Fruit fly (Drosophila melanogaster) whole organism, prepupa: ENCODE measurements around the gene Bicra.

ENCODE experiments used
- Blimp-1 ChIP-seq: fragments of 200-800 bp; sonication (Bioruptor generic); optimal IDR thresholded peaks from 3 replicates; lab custom pipeline; 2017; ENCODE audit warnings: missing biosample characterization, missing genetic modification characterization, mild to moderate bottlenecking, moderate library complexity, missing genetic modification reagents
- CG10631 ChIP-seq: fragments of 200-800 bp; sonication (Bioruptor generic); optimal IDR thresholded peaks from 2 replicates; lab custom pipeline; 2016; ENCODE audit warnings: missing biosample characterization, missing genetic modification characterization
- CG10669 ChIP-seq: fragments of 200-800 bp; sonication (Bioruptor generic); optimal IDR thresholded peaks from 3 replicates; lab custom pipeline; 2018; ENCODE audit warnings: missing biosample characterization, mild to moderate bottlenecking, missing genetic modification characterization, moderate library complexity
- CG11294 ChIP-seq: fragments of 200-800 bp; sonication (Bioruptor generic); IDR thresholded peaks from 2 replicates; pipeline ENCODE4 v1.3.6; 2022; ENCODE audit warnings: missing biosample characterization, missing genetic modification characterization
- CG11762 ChIP-seq: fragments of 200-800 bp; sonication (Bioruptor generic); optimal IDR thresholded peaks from 3 replicates; lab custom pipeline; 2016; ENCODE audit warnings: missing biosample characterization, missing genetic modification characterization; ENCODE audit not compliant: insufficient read depth
- CG11902 ChIP-seq: fragments of 200-800 bp; sonication (Bioruptor generic); optimal IDR thresholded peaks from 3 replicates; lab custom pipeline; 2016; ENCODE audit warnings: missing biosample characterization, missing genetic modification characterization
- CG15336 ChIP-seq: fragments of 200-800 bp; sonication (Bioruptor generic); IDR thresholded peaks from 2 replicates; pipeline ENCODE4 v1.3.6; 2022; ENCODE audit warnings: missing biosample characterization, missing genetic modification characterization
- CG3032 ChIP-seq: fragments of 200-800 bp; optimal IDR thresholded peaks from 2 replicates; lab custom pipeline; 2019; ENCODE audit warnings: missing biosample characterization, mild to moderate bottlenecking, missing genetic modification characterization, moderate library complexity
- CG31627 ChIP-seq: fragments of 200-800 bp; sonication (Bioruptor generic); optimal IDR thresholded peaks from 3 replicates; lab custom pipeline; 2016; ENCODE audit warnings: missing biosample characterization, missing genetic modification characterization
- CG3919 ChIP-seq: fragments of 200-800 bp; sonication (Bioruptor generic); optimal IDR thresholded peaks from 3 replicates; lab custom pipeline; 2016; ENCODE audit warnings: missing biosample characterization, missing genetic modification characterization
- CG4318 ChIP-seq: fragments of 200-800 bp; sonication (Bioruptor generic); optimal IDR thresholded peaks from 3 replicates; lab custom pipeline; 2017; ENCODE audit warnings: missing biosample characterization, mild to moderate bottlenecking, missing genetic modification characterization
- CG6163 ChIP-seq: fragments of 200-800 bp; sonication (Bioruptor generic); IDR thresholded peaks from 3 replicates; pipeline ENCODE4 v1.3.6; 2022; ENCODE audit warnings: missing biosample characterization, missing genetic modification characterization
- CG6276 ChIP-seq: fragments of 200-800 bp; sonication (Bioruptor generic); optimal IDR thresholded peaks from 2 replicates; lab custom pipeline; 2017; ENCODE audit warnings: missing biosample characterization, mild to moderate bottlenecking, missing genetic modification characterization
- CG6792 ChIP-seq: fragments of 200-800 bp; sonication (Bioruptor generic); optimal IDR thresholded peaks from 3 replicates; lab custom pipeline; 2016; ENCODE audit warnings: missing biosample characterization, missing genetic modification characterization
- CG6854 ChIP-seq: fragments of 200-800 bp; sonication (Bioruptor generic); optimal IDR thresholded peaks from 2 replicates; lab custom pipeline; 2017; ENCODE audit warnings: missing biosample characterization, mild to moderate bottlenecking, missing genetic modification characterization
- CG7368 ChIP-seq: fragments of 200-800 bp; sonication (Bioruptor generic); optimal IDR thresholded peaks from 3 replicates; lab custom pipeline; 2016; ENCODE audit warnings: missing biosample characterization, missing genetic modification characterization
- CG8119 ChIP-seq: fragments of 200-800 bp; sonication (Bioruptor generic); IDR thresholded peaks from 3 replicates; pipeline ENCODE4 v1.3.6; 2022; ENCODE audit warnings: missing biosample characterization, missing genetic modification characterization
- CG8319 ChIP-seq: fragments of 200-800 bp; sonication (Bioruptor generic); optimal IDR thresholded peaks from 3 replicates; lab custom pipeline; 2016; ENCODE audit warnings: missing biosample characterization, missing genetic modification characterization
- CG8632 ChIP-seq: fragments of 200-800 bp; sonication (Bioruptor generic); optimal IDR thresholded peaks from 3 replicates; lab custom pipeline; 2016; ENCODE audit warnings: missing biosample characterization, missing genetic modification characterization
- Eip75B ChIP-seq: fragments of 200-800 bp; sonication (Bioruptor generic); optimal IDR thresholded peaks from 3 replicates; lab custom pipeline; 2016; ENCODE audit warnings: missing biosample characterization, missing genetic modification characterization
- Eip78C ChIP-seq: fragments of 200-800 bp; sonication (Bioruptor generic); peaks from one replicate; lab custom pipeline; 2016; ENCODE audit warnings: missing biosample characterization, missing genetic modification characterization
- Eip93F ChIP-seq: fragments of 200-800 bp; sonication (Bioruptor generic); optimal IDR thresholded peaks from 2 replicates; lab custom pipeline; 2016; ENCODE audit warnings: missing biosample characterization, mild to moderate bottlenecking, missing genetic modification characterization
- Ets21C ChIP-seq: fragments of 200-800 bp; sonication (Bioruptor generic); optimal IDR thresholded peaks from 3 replicates; lab custom pipeline; 2016; ENCODE audit warnings: missing biosample characterization, missing genetic modification characterization
- Ets96B ChIP-seq: fragments of 200-800 bp; optimal IDR thresholded peaks from 2 replicates; lab custom pipeline; 2019; ENCODE audit warnings: missing biosample characterization, mild to moderate bottlenecking, missing genetic modification characterization, moderate library complexity
- Hr38 ChIP-seq: sonication (Bioruptor generic); optimal IDR thresholded peaks from 2 replicates; lab custom pipeline; 2016; ENCODE audit warnings: missing biosample characterization, missing genetic modification characterization
- Hr4 ChIP-seq: fragments of 200-800 bp; sonication (Bioruptor generic); optimal IDR thresholded peaks from 3 replicates; lab custom pipeline; 2016; ENCODE audit warnings: missing biosample characterization, missing genetic modification characterization
- OdsH ChIP-seq: fragments of 200-800 bp; sonication (Bioruptor generic); optimal IDR thresholded peaks from 3 replicates; lab custom pipeline; 2016; ENCODE audit warnings: missing biosample characterization, missing genetic modification characterization
- Smox ChIP-seq: fragments of 200-800 bp; sonication (Bioruptor generic); optimal IDR thresholded peaks from 3 replicates; lab custom pipeline; 2016; ENCODE audit warnings: missing biosample characterization, missing genetic modification characterization
- Sox102F ChIP-seq: fragments of 200-800 bp; sonication (Bioruptor generic); optimal IDR thresholded peaks from 2 replicates; lab custom pipeline; 2016; ENCODE audit warnings: missing biosample characterization, mild to moderate bottlenecking, missing genetic modification characterization
- Sox14 ChIP-seq: fragments of 200-800 bp; sonication (Bioruptor generic); optimal IDR thresholded peaks from 3 replicates; lab custom pipeline; 2016; ENCODE audit warnings: missing biosample characterization, missing genetic modification characterization
- Sox15 ChIP-seq: fragments of 200-800 bp; sonication (Bioruptor generic); optimal IDR thresholded peaks from 3 replicates; lab custom pipeline; 2016; ENCODE audit warnings: missing biosample characterization, missing genetic modification characterization
- achi ChIP-seq: fragments of 200-800 bp; sonication (Bioruptor generic); optimal IDR thresholded peaks from 3 replicates; lab custom pipeline; 2016; ENCODE audit warnings: missing biosample characterization, missing genetic modification characterization
- dac ChIP-seq: fragments of 200-800 bp; sonication (Bioruptor generic); optimal IDR thresholded peaks from 2 replicates; lab custom pipeline; 2017; ENCODE audit warnings: missing biosample characterization, mild to moderate bottlenecking, missing genetic modification characterization
- dsx ChIP-seq: fragments of 200-800 bp; optimal IDR thresholded peaks from 3 replicates; lab custom pipeline; 2019; ENCODE audit warnings: missing biosample characterization, mild to moderate bottlenecking, missing genetic modification characterization, moderate library complexity; ENCODE audit not compliant: poor library complexity, severe bottlenecking
- eg ChIP-seq: fragments of 200-800 bp; sonication (Bioruptor generic); IDR thresholded peaks from 3 replicates; pipeline ENCODE4 v1.3.6; 2022; ENCODE audit warnings: missing biosample characterization, missing genetic modification characterization
- esn ChIP-seq: fragments of 200-800 bp; sonication (Bioruptor generic); optimal IDR thresholded peaks from 2 replicates; lab custom pipeline; 2016; ENCODE audit warnings: missing biosample characterization, mild to moderate bottlenecking, missing genetic modification characterization, moderate library complexity
- fd59A ChIP-seq: fragments of 200-800 bp; sonication (Bioruptor generic); optimal IDR thresholded peaks from 2 replicates; lab custom pipeline; 2017; ENCODE audit warnings: missing biosample characterization, mild to moderate bottlenecking, missing genetic modification characterization, missing genetic modification reagents
- fd85E ChIP-seq: fragments of 200-800 bp; sonication (Bioruptor generic); optimal IDR thresholded peaks from 3 replicates; lab custom pipeline; 2016; ENCODE audit warnings: missing biosample characterization, missing genetic modification characterization
- lz ChIP-seq: fragments of 200-800 bp; sonication (Bioruptor generic); optimal IDR thresholded peaks from 3 replicates; lab custom pipeline; 2016; ENCODE audit warnings: missing biosample characterization, missing genetic modification characterization
- net ChIP-seq: fragments of 200-800 bp; sonication (Bioruptor generic); optimal IDR thresholded peaks from 3 replicates; lab custom pipeline; 2016; ENCODE audit warnings: missing biosample characterization, missing genetic modification characterization
- pdm3 ChIP-seq: fragments of 200-800 bp; sonication (Bioruptor generic); optimal IDR thresholded peaks from 3 replicates; lab custom pipeline; 2016; ENCODE audit warnings: missing biosample characterization, missing genetic modification characterization
- salr ChIP-seq, 2 experiments: fragments of 200-800 bp; sonication (Bioruptor generic); optimal IDR thresholded peaks; 3 replicates each; lab custom pipeline; 2016 to 2018; ENCODE audit warnings: missing biosample characterization in 2 of 2, missing genetic modification characterization in 2 of 2, mild to moderate bottlenecking in 1 of 2
- spab ChIP-seq: fragments of 200-800 bp; sonication (Bioruptor generic); optimal IDR thresholded peaks from 2 replicates; lab custom pipeline; 2017; ENCODE audit warnings: missing biosample characterization, mild to moderate bottlenecking, missing genetic modification characterization, missing genetic modification reagents
- svp ChIP-seq: fragments of 200-800 bp; sonication (Bioruptor generic); peaks from one replicate; lab custom pipeline; 2016; ENCODE audit warnings: missing biosample characterization, missing genetic modification characterization
- topi ChIP-seq: fragments of 200-800 bp; sonication (Bioruptor generic); optimal IDR thresholded peaks from 3 replicates; lab custom pipeline; 2016; ENCODE audit warnings: missing biosample characterization, missing genetic modification characterization
- vri ChIP-seq: fragments of 200-800 bp; sonication (Bioruptor generic); optimal IDR thresholded peaks from 3 replicates; lab custom pipeline; 2016; ENCODE audit warnings: missing biosample characterization, mild to moderate bottlenecking, missing genetic modification characterization

Gene Bicra

DNA sequence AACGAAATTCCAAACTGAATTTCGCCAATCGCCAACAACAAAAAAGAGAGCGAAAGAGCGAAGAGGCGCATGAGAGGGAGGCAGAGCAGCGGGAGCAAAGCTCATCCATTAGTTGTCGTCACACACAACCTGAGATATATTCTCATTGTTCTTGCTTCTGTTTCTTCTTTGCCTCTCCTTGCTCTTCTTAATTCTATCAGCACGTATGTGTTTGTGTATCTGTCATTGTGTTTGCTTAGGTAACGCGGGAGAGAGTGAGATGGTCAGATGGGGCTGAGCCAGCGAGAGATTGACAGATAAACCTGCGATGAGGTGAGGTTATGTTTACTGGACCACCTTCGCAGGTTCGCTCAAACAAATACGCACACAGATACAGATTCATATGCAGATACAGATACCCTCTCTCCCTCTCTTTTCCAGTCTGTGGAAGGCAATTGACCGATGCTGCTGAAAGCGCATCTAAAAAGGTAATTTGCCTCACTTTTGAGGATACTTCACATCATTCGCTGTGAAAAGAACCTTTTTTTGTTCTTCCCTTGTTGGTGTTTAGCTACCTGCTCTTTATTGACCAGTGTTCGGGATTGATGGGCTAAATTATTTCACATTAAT, 11.3 kb downstream of the Bicra start (continued):
- no peak for TF ChIP-seq dac (GFP tag; lab: Kevin White, UChicago)
- TF ChIP-seq CG6854 (GFP tag; lab: Kevin White, UChicago) = peak; percentile 68
- TF ChIP-seq Ets96B = no peak
- TF ChIP-seq CG8119 (GFP tag; lab: Robert Waterston, UW) = 0 out of 3 replicates have a peak, but pooled peaks have one; percentile 27
- TF ChIP-seq CG10669 (GFP tag; lab: Kevin White, UChicago) = peak; percentile 19
- peak; percentile 56 for TF ChIP-seq Sox14 (GFP tag; lab: Kevin White, UChicago)
- TF ChIP-seq pdm3 (GFP tag; lab: Kevin White, UChicago) = no peak
- TF ChIP-seq Hr4 = no peak
- no peak for TF ChIP-seq achi

DNA sequence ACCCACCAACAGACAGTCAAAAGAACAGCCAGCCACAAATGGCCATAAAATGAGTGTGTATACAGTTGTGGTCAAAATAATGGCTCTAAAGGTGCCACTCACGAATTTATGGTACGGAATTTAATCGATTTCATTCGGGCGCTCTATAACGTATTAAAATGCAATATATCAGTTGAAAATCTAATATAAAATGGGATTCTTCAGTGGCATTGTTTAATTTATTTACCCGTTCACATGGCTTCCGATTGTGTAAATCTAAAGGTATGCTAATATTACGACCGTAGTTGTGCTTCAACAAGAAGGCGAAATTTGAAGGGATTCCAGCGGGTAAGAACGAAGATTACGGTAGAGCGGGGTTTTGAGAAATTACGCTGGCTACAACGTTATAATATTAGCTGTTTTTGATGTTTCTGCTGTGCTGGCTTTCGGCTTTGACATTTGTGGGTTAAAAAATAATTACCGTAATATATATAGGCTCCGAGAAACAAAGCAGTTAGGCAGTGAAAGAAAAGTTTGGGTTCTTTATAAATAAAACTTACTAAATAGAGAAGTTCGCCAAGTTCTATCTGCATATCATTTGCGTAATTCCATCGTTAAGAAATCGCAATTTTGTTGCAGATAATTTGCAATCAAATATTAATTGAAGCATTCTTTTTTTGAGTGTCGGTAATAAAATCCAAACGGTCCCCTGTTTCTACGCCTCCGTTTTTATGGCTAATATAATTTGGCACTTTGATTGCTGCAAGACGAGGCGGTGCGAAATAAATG, 13.0 kb downstream of the Bicra start:
- TF ChIP-seq CG3919 (GFP tag; lab: Kevin White, UChicago) (peak; percentile 7), topi (GFP tag; lab: Kevin White, UChicago) (peak; percentile 50), CG11902 (GFP tag; lab: Kevin White, UChicago) (no peak), OdsH (GFP tag; lab: Kevin White, UChicago) (no peak), Blimp-1 (GFP tag; lab: Kevin White, UChicago) (no peak), Hr4 (peak; percentile 9), achi (no peak), dac (GFP tag; lab: Kevin White, UChicago) (no peak), CG6163 (GFP tag; lab: Robert Waterston, UW) (no peak), net (GFP tag; lab: Kevin White, UChicago) (no peak), CG6276 (GFP tag; lab: Kevin White, UChicago) (peak; percentile 8), esn (peak; percentile 65), CG8632 (GFP tag; lab: Kevin White, UChicago) (peak; percentile 9), Hr38 (no peak), CG6854 (GFP tag; lab: Kevin White, UChicago) (peak; percentile 41), Ets96B (peak; percentile 32), spab (GFP tag; lab: Kevin White, UChicago) (peak; percentile 25), Eip93F (GFP tag; lab: Kevin White, UChicago) (no peak), CG8319 (GFP tag; lab: Kevin White, UChicago) (no peak), eg (GFP tag; lab: Robert Waterston, UW) (peak; percentile 29; the same call in 1 of the 3 replicates), Eip78C (GFP tag; lab: Kevin White, UChicago) (peak; percentile 80), vri (GFP tag; lab: Kevin White, UChicago) (peak; percentile 84), CG7368 (GFP tag; lab: Kevin White, UChicago) (no peak), fd85E (GFP tag; lab: Kevin White, UChicago) (no peak), CG10669 (GFP tag; lab: Kevin White, UChicago) (peak; percentile 15), CG15336 (GFP tag; lab: Robert Waterston, UW) (0 out of 2 replicates have a peak, but pooled peaks have one; percentile 18), CG11294 (no peak), pdm3 (GFP tag; lab: Kevin White, UChicago) (no peak), salr (GFP tag; optimal IDR thresholded peaks at IDR 0.05; lab: Kevin White, UChicago) (no peak), CG4318 (no peak), fd59A (GFP tag; lab: Kevin White, UChicago) (peak; percentile 15), CG31627 (peak; percentile 46), dsx (peak; percentile 17), lz (GFP tag; lab: Kevin White, UChicago) (peak; percentile 42), Sox102F (GFP tag; lab: Kevin White, UChicago) (peak; percentile 43), Sox14 (GFP tag; lab: Kevin White, UChicago) (peak; percentile 25), CG10631 (GFP tag; lab: Kevin White, UChicago) (peak; percentile 5), CG6792 (GFP tag; lab: Kevin White, UChicago) (no peak), Eip75B (GFP tag; lab: Kevin White, UChicago) (peak; percentile 39), Ets21C (GFP tag; lab: Kevin White, UChicago) (peak; percentile 9), CG3032 (tag; lab: Kevin White, UChicago) (peak; percentile 24), svp (peak; percentile 84), Smox (GFP tag; lab: Kevin White, UChicago) (peak; percentile 38), Sox15 (GFP tag; lab: Kevin White, UChicago) (no peak), CG11762 (GFP tag; lab: Kevin White, UChicago) (no peak)
